Worm (Caenorhabditis elegans): ENCODE data around the gene H12D21.9.

ce11 chrV:14899545-14899944 is 9.7 kb downstream of the H12D21.9 start, which contains the start of gene H12D21.10:
- TF ChIP-seq nhr-237 (tag; optimal IDR thresholded peaks at IDR 0.05) (no peak), unc-62 (GFP tag; optimal IDR thresholded peaks at IDR 0.05) (no peak), lsy-2 (tag; optimal IDR thresholded peaks at IDR 0.05) (no peak), ztf-11 (tag; optimal IDR thresholded peaks at IDR 0.05) (no peak)

Measured in whole organism, mixed stage, embryonic.